Fruit fly (Drosophila melanogaster): Measurements from ENCODE around the gene CG1239.

The CG1239 gene

DNA sequence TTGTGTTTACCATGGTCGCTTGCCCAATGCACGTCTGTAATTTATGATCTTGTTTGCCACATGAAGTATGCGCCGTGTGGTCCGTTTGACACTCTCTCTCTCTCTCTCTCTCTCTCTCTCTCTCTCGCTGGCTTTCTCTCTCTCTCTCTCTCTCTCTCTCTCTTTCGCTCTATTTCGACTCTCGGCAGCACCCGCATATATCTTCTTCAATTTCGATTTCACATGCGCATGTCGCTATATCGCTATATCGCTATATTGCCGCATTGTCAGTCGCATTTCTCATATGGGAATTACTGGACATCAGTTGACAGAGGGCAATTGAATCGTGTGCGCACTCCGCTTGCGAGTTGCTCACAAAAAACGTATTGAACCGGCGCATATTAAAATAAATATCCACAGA lies 32.2 kb upstream of the CG1239 start (continued):
- no peak for TF ChIP-seq CG8290 (GFP tag; optimal IDR thresholded peaks at IDR 0.05)
- TF ChIP-seq CG8290 (tag; optimal IDR thresholded peaks at IDR 0.05), result peak in 1 of 2 experiments; percentile 0
- peak; percentile 82 to 94 for TF ChIP-seq Trl (optimal IDR thresholded peaks at IDR 0.05)
- no peak for TF ChIP-seq Trl (GFP tag; optimal IDR thresholded peaks at IDR 0.05)
- peak; percentile 28; the same call in 1 of the 3 replicates for TF ChIP-seq Doc3 (GFP tag; IDR thresholded peaks at IDR 0.05; ENCODE audit: partially characterized antibody)
- TF ChIP-seq zfh2 (GFP tag; optimal IDR thresholded peaks at IDR 0.05), result no peak
- no peak for TF ChIP-seq CG2116 (GFP tag; optimal IDR thresholded peaks at IDR 0.05)
- TF ChIP-seq nau (GFP tag; optimal IDR thresholded peaks at IDR 0.05), result peak; percentile 48
- peak; percentile 60 for TF ChIP-seq Med (GFP tag)
- TF ChIP-seq CG7372 (GFP tag; IDR thresholded peaks at IDR 0.05), result peak; percentile 59; the same call in 1 of the 2 replicates
- peak; percentile 61 for TF ChIP-seq sens (GFP tag)
- TF ChIP-seq gcm (GFP tag; optimal IDR thresholded peaks at IDR 0.05), result peak; percentile 93
- no peak for TF ChIP-seq sc (optimal IDR thresholded peaks at IDR 0.05)
- no peak for TF ChIP-seq sc (GFP tag; optimal IDR thresholded peaks at IDR 0.05)
- TF ChIP-seq CG10979 (tag; optimal IDR thresholded peaks at IDR 0.05), result peak; percentile 4
- no peak for TF ChIP-seq ems (GFP tag; optimal IDR thresholded peaks at IDR 0.05)
- TF ChIP-seq CG13624 (GFP tag; optimal IDR thresholded peaks at IDR 0.05), result peak; percentile 1
- TF ChIP-seq so (GFP tag; IDR thresholded peaks at IDR 0.05), result peak; percentile 59; the same call in 1 of the 3 replicates
- no peak for TF ChIP-seq CG5180 (GFP tag; optimal IDR thresholded peaks at IDR 0.05)
- 0 out of 2 replicates have a peak, but pooled peaks have one; percentile 15 for TF ChIP-seq Drgx (GFP tag; IDR thresholded peaks at IDR 0.05)
- TF ChIP-seq ab (GFP tag; optimal IDR thresholded peaks at IDR 0.05), result no peak
- TF ChIP-seq cas (GFP tag; IDR thresholded peaks at IDR 0.05), result 0 out of 2 replicates have a peak, but pooled peaks have one; percentile 32
- TF ChIP-seq vvl (GFP tag; IDR thresholded peaks at IDR 0.05), result peak; percentile 49; the same call in 1 of the 2 replicates
- peak; percentile 11 for TF ChIP-seq tap (tag; optimal IDR thresholded peaks at IDR 0.05)
- peak; percentile 16 for TF ChIP-seq wek (GFP tag; optimal IDR thresholded peaks at IDR 0.05)
- no peak for TF ChIP-seq CG8478 (optimal IDR thresholded peaks at IDR 0.05)
- TF ChIP-seq Blimp-1 (GFP tag; optimal IDR thresholded peaks at IDR 0.05), result peak; percentile 7
- TF ChIP-seq Adf1 (GFP tag; IDR thresholded peaks at IDR 0.05), result no peak

DNA sequence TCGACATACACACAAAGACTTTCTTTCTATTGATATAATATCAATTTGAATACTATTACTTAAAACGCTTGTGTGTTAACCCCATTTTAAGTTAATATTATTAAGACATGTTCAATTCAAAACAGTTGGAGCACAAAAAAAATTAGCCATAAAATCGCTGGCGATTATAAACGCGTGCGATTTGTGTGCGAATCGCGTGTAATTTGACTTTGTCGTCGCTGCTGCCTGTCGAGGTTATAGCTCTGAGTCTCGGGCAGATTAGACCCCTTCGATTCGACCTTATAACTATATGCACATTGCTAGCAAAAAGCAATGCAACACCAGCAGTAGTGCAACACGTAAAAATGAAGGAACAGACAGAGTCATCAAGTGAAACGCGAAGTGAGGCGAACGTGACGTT lies 28.3 kb upstream of the CG1239 start:
- TF ChIP-seq CG8359 (GFP tag; optimal IDR thresholded peaks at IDR 0.05; ENCODE audit: borderline replicate concordance), result peak; percentile 99
- no peak for TF ChIP-seq h (optimal IDR thresholded peaks at IDR 0.05)

DNA sequence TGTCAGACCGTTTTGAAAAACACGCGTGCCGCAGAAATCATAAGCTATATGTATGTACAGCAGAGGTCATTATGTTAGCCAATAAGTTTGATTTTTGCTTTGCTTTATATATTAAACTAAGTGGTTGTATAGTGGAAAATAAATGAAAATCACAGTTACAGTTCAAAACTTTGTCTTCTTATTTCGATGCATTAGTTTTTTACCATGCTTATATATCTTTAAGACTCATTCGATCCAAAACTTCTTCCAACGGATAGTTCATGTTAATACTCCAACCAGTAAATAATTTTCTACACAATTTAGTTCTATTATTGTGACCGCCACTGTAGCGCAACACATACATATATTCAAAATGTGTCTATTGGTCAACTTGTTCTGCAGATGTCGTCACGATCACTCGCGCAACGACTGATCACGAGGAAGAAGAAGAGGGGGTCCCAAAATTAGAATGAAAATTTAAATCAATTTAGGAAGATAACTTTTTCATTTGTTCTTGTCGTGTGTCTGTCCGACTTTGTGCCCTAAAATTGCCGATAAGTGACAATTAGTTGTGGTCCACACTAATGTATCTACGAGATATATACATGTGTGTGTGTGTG lies 27.7 kb upstream of the CG1239 start:
- peak; percentile 15; the same call in 1 of the 2 replicates for TF ChIP-seq ssp (GFP tag; IDR thresholded peaks at IDR 0.05)
- peak; percentile 84 for TF ChIP-seq nmo (GFP tag; optimal IDR thresholded peaks at IDR 0.05)
- peak; percentile 53 for TF ChIP-seq fd3F (GFP tag; optimal IDR thresholded peaks at IDR 0.05)
- peak; percentile 28; the same call in 1 of the 2 replicates for TF ChIP-seq Awh (GFP tag; IDR thresholded peaks at IDR 0.05)
- no peak for TF ChIP-seq CG11085 (GFP tag; IDR thresholded peaks at IDR 0.05)
- TF ChIP-seq CG10462 (GFP tag; optimal IDR thresholded peaks at IDR 0.05), result no peak
- TF ChIP-seq Ssrp (tag; optimal IDR thresholded peaks at IDR 0.05), result peak; percentile 63
- TF ChIP-seq CG5245 (GFP tag; optimal IDR thresholded peaks at IDR 0.05), result no peak
- TF ChIP-seq CG17802 (tag; optimal IDR thresholded peaks at IDR 0.05), result no peak
- TF ChIP-seq lmd (GFP tag; IDR thresholded peaks at IDR 0.05), result peak; percentile 73
- TF ChIP-seq CG2129 (GFP tag; IDR thresholded peaks at IDR 0.05; ENCODE audit: partially characterized antibody), result no peak
- TF ChIP-seq CG9817 (tag; optimal IDR thresholded peaks at IDR 0.05), result peak; percentile 57
- TF ChIP-seq gt (GFP tag; IDR thresholded peaks at IDR 0.05), result peak; percentile 38; the same call in 1 of the 2 replicates
- no peak for TF ChIP-seq sna (GFP tag; IDR thresholded peaks at IDR 0.05; ENCODE audit: partially characterized antibody)
- TF ChIP-seq H2.0 (GFP tag; IDR thresholded peaks at IDR 0.05), result no peak
- TF ChIP-seq CG31441 (GFP tag; IDR thresholded peaks at IDR 0.05), result peak; percentile 82
- TF ChIP-seq CG17328 (GFP tag; IDR thresholded peaks at IDR 0.05), result peak; percentile 39; the same call in 1 of the 2 replicates
- no peak for TF ChIP-seq wdn (GFP tag; IDR thresholded peaks at IDR 0.05)
- peak; percentile 50; the same call in 1 of the 2 replicates for TF ChIP-seq Rfx (GFP tag; IDR thresholded peaks at IDR 0.05)
- TF ChIP-seq CG14014 (GFP tag; IDR thresholded peaks at IDR 0.05), result 0 out of 2 replicates have a peak, but pooled peaks have one; percentile 10
- peak; percentile 25 for TF ChIP-seq CG8089 (GFP tag; optimal IDR thresholded peaks at IDR 0.05)
